Worm (Caenorhabditis elegans) whole organism, midembryonic: ENCODE results near the gene K02E7.4.
"Not testable (repeated sequence)": the region's sequence is repeated elsewhere in the genome, so short reads cannot be mapped to it uniquely, and the experiment has no call there.

Experiments
- T22C8.4 ChIP-seq: fragments of 200-800 bp; sonication (Bioruptor generic); IDR thresholded peaks from 2 replicates; pipeline ENCODE4 v1.3.6; 2022; ENCODE audit warnings: missing genetic modification characterization, missing compliant biosample characterization
- cog-1 ChIP-seq: sonication (generic microtip); optimal IDR thresholded peaks from 2 replicates; lab custom pipeline; 2016; ENCODE audit warnings: missing genetic modification characterization, missing compliant biosample characterization
- flt-1 ChIP-seq: fragments of 200-800 bp; sonication (Bioruptor generic); IDR thresholded peaks from 2 replicates; pipeline ENCODE4 v1.3.6; 2022; ENCODE audit warnings: missing genetic modification characterization, missing compliant biosample characterization
- klf-2 ChIP-seq: fragments of 200-800 bp; sonication (Bioruptor generic); conservative IDR thresholded peaks from 2 replicates; pipeline ENCODE4 v1.3.6; 2022; ENCODE audit warnings: missing genetic modification reagents, missing genetic modification characterization, missing compliant biosample characterization
- med-1 ChIP-seq: sonication (generic microtip); optimal IDR thresholded peaks from 2 replicates; lab custom pipeline; 2017; ENCODE audit warnings: missing genetic modification characterization, mild to moderate bottlenecking, missing compliant biosample characterization, antibody characterized with exemption, missing genetic modification reagents; ENCODE audit not compliant: insufficient read depth
- ref-1 ChIP-seq: fragments of 200-800 bp; sonication (Bioruptor generic); conservative IDR thresholded peaks from 2 replicates; pipeline ENCODE4 v1.3.6; 2022; ENCODE audit warnings: missing genetic modification reagents, missing genetic modification characterization, missing compliant biosample characterization
- tab-1 ChIP-seq: fragments of 200-800 bp; sonication (Bioruptor generic); IDR thresholded peaks from 2 replicates; pipeline ENCODE4 v1.3.6; 2022; ENCODE audit warnings: missing genetic modification characterization, missing compliant biosample characterization
- ztf-23 ChIP-seq: fragments of 200-800 bp; sonication (Bioruptor generic); IDR thresholded peaks from 2 replicates; pipeline ENCODE4 v1.3.6; 2022; ENCODE audit warnings: missing genetic modification reagents, missing genetic modification characterization, missing compliant biosample characterization
- ztf-29 ChIP-seq: fragments of 200-800 bp; sonication (Bioruptor generic); IDR thresholded peaks from 2 replicates; pipeline ENCODE4 v1.3.6; 2022; ENCODE audit warnings: missing genetic modification reagents, missing genetic modification characterization, missing compliant biosample characterization

K02E7.4 gene

DNA sequence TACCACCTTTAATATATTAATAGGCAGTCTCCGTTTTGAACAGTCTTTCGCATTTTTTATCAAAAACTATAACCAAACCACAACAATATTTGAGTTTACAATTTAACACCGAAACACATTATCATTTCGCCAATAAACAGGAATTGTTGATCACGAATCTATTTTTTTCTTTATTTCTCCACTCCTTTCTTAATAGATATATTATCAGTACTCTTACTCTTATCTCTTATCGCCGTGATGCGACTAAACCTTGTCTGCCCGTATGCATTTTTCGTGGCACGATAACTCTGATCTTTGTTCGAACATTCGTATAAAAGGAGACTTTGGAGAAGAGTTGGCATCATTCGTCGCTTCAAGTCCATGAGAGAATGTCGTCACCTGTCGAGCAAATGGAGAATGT lies 15.4 kb upstream of the K02E7.4 start:
- TF ChIP-seq cog-1 (no peak), ref-1 (GFP tag; lab: Robert Waterston, UW) (no peak), T22C8.4 (no peak), med-1 (GFP tag; lab: Kevin White, UChicago) (no peak), ztf-23 (GFP tag; lab: Robert Waterston, UW) (no peak), flt-1 (GFP tag; lab: Robert Waterston, UW) (no peak), ztf-29 (GFP tag; lab: Robert Waterston, UW) (no peak), tab-1 (GFP tag; lab: Robert Waterston, UW) (no peak), klf-2 (GFP tag; lab: Robert Waterston, UW) (no peak)

DNA sequence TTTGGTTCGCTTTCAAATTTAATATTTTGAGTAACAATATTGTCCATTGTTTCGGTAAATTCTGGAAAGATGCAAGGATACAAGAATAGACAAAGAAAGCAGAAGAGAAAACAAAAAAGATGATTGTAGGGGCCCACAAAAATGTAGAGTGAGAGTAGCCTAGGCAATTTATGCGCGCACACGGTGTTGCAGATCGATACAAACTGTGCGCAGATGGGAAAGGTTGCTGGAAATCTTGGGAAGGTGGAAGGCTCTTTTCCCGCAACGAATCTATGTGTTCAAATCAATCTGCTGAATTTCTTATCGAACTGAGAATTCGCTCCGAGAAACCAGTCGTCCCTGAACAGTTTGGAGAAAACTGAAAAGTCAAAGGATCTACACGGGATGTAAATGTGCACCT lies 11.5 kb upstream of the K02E7.4 start, which contains the start of gene btb-10:
TSS of gene btb-10 (minus strand) at position 101 of the 400 bp plus-strand sequence.
- not testable (repeated sequence) for TF ChIP-seq med-1 (GFP tag; lab: Kevin White, UChicago); klf-2 (GFP tag; lab: Robert Waterston, UW); flt-1 (GFP tag; lab: Robert Waterston, UW)

DNA sequence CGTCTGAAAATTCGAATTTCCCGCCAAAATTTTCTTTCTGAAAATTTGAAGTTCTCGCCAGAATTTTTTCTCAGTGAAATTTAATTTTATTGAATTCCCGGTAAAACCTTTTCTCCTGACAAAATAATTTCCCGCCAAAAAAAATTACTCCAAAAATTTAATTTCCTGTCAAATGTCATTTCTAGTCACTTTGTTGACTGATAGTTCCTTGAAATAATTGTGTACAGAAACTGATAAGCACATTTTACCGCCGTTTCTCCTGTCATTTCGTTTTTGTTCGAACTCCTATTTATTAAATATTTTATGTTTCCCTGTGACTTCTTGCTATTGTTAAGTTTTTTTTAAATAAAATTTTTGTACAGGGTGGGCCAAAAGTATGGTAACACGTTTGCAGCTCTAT lies 8.3 kb upstream of the K02E7.4 start:
- TF ChIP-seq flt-1 (GFP tag; lab: Robert Waterston, UW) (no peak), ref-1 (GFP tag; lab: Robert Waterston, UW) (no peak), med-1 (GFP tag; lab: Kevin White, UChicago) (no peak), ztf-29 (GFP tag; lab: Robert Waterston, UW) (no peak), klf-2 (GFP tag; lab: Robert Waterston, UW) (no peak), ztf-23 (GFP tag; lab: Robert Waterston, UW) (no peak), tab-1 (GFP tag; lab: Robert Waterston, UW) (no peak), cog-1 (no peak), T22C8.4 (no peak)

DNA sequence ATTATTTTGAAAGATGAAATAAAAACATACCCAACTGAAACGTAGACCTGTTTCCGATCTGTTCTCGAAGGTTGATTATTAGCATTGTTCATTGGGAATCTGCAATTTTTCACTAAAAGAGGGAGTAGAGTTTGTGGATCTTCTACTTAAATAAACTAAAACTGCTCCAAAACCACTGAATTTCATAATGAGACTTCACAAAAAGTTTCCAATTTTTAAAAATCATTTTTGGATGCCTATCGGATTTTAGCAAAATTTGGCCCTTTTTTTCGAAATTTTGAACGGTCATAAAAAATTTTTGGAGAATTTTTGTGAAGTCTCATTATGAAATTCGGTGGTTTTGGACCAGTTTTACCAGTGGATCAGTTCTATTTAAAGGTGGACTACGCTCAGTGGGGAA lies 5.3 kb upstream of the K02E7.4 start, which contains the start of gene K02E7.10:
TSS of gene K02E7.10 (minus strand) at position 101 of the 400 bp plus-strand sequence.
- TF ChIP-seq flt-1 (GFP tag; lab: Robert Waterston, UW) (no peak), tab-1 (GFP tag; lab: Robert Waterston, UW) (no peak), klf-2 (GFP tag; lab: Robert Waterston, UW) (no peak), ref-1 (GFP tag; lab: Robert Waterston, UW) (no peak), cog-1 (no peak), med-1 (GFP tag; lab: Kevin White, UChicago) (no peak), T22C8.4 (no peak), ztf-29 (GFP tag; lab: Robert Waterston, UW) (no peak), ztf-23 (GFP tag; lab: Robert Waterston, UW) (no peak)

DNA sequence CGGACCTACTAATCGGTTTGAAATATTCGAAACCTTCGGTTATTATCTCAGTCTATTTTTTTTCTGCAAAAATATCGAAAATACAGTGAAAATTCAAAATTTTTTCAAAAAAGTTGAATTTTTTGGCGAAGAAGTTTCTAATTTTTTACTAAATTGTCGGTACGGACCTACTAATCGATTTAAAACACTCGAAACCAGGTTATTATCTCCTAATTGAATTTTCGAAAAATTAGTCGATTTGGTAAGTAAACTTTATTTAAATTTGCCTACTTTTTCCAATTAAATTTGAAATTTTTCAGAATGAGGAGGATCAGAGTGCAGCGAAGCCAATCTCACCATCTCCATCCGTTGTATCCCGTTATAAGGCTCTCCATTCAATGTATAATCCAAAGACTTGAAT lies 1.3 kb upstream of the K02E7.4 start, which contains the start of gene K02E7.12:
TSS of gene K02E7.12 (plus strand) at position 301 of the 400 bp plus-strand sequence.
- TF ChIP-seq klf-2 (GFP tag; lab: Robert Waterston, UW) (no peak), T22C8.4 (no peak), ztf-23 (GFP tag; lab: Robert Waterston, UW) (no peak), med-1 (GFP tag; lab: Kevin White, UChicago) (no peak), tab-1 (GFP tag; lab: Robert Waterston, UW) (no peak), flt-1 (GFP tag; lab: Robert Waterston, UW) (no peak), ref-1 (GFP tag; lab: Robert Waterston, UW) (no peak), ztf-29 (GFP tag; lab: Robert Waterston, UW) (no peak), cog-1 (no peak)

DNA sequence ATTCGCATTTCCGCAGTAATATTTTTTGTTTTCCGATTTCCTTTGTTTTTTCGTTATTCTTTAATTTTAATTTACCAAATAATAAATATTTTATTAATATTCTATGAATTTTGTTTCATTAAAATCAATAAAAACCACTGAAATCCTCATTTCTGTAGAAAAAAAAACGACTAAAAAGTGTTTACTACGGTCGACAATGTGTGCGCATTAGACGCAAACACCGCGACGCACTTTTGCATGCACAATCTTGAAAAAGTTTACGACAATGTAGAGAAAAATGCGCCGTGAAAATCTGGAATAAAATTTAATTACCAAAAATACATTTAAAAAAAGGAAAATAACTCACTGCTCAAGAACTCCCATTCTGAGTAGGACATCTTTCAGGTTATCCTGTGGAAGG lies 774 bp upstream of the K02E7.4 start:
- no peak for TF ChIP-seq ztf-29 (GFP tag; lab: Robert Waterston, UW)
- TF ChIP-seq cog-1 = no peak
- no peak for TF ChIP-seq ref-1 (GFP tag; lab: Robert Waterston, UW)
- TF ChIP-seq klf-2 (GFP tag; lab: Robert Waterston, UW) = no peak
- no peak for TF ChIP-seq med-1 (GFP tag; lab: Kevin White, UChicago)
- no peak for TF ChIP-seq T22C8.4

DNA sequence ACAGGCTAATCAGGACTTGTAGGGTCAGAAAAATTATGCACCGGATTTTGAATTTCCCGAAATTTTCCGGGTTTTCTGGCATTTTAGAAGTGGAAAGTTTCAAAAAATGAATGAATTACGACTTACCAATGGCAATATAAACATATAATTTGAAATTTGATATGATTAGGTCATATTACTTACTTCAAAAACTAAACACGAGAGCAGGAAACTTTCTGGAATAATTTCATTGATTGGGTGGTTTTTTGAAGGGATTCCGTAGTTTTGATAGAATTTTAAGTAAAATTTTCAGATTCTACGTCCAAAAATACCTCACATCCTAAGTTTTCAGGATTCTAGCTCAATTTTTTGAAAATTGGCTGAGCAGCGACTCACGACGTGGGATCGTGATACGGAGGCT lies 3.2 kb downstream of the K02E7.4 start, which contains the start of gene K02E7.11:
TSS of gene K02E7.11 (minus strand) at position 101 of the 400 bp plus-strand sequence.
- no peak for TF ChIP-seq cog-1
- TF ChIP-seq tab-1 (GFP tag; lab: Robert Waterston, UW) = no peak
- TF ChIP-seq T22C8.4 = no peak
- TF ChIP-seq ztf-29 (GFP tag; lab: Robert Waterston, UW) = no peak
- no peak for TF ChIP-seq ref-1 (GFP tag; lab: Robert Waterston, UW)
- TF ChIP-seq med-1 (GFP tag; lab: Kevin White, UChicago) = no peak
- no peak for TF ChIP-seq ztf-23 (GFP tag; lab: Robert Waterston, UW)
- TF ChIP-seq klf-2 (GFP tag; lab: Robert Waterston, UW) = no peak
- no peak for TF ChIP-seq flt-1 (GFP tag; lab: Robert Waterston, UW)

DNA sequence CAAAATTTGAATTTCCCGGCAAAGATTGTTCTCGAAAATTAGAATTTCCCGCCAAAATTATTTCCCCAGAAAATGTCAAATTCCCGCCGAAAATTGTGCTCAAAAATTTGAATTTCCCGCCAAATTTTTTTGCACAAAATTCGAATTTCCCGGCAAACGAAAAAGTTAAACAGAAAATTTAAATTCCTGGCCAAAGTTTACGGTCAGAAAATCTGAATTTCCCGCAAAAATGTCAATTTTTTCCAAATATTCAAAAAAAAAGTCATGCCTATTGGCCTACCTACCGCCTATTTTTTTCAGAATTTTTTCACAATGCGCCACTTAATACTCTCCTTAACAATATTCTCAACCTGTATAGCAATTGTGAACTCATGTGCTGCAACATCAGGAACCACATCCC lies 10.7 kb downstream of the K02E7.4 start, which contains the start of gene K02E7.1:
TSS of gene K02E7.1 (plus strand) at position 301 of the 400 bp plus-strand sequence.
- TF ChIP-seq ref-1 (GFP tag; lab: Robert Waterston, UW) (no peak), klf-2 (GFP tag; lab: Robert Waterston, UW) (no peak)

DNA sequence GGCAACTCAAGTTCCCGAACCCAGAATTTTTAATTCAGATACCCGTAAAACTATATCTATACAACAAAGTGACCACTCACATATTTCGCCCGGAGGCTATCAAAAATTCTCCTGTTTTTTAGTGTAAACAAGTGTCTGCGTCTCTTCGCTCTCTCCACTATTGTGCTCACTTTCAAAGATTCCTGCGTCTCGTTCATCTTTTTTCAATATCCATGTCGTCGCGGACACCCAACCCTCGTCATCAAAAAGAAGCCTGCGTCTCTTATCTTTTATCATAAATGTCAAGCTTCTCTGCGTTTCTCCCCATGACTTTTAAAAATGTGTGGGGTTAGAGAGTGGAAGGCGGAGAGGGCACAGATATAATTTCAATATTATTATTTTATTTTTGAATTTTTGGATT lies 12.7 kb downstream of the K02E7.4 start:
- no peak for TF ChIP-seq med-1 (GFP tag; lab: Kevin White, UChicago)
- peak; percentile 39 for TF ChIP-seq cog-1
- no peak for TF ChIP-seq ref-1 (GFP tag; lab: Robert Waterston, UW)
- TF ChIP-seq klf-2 (GFP tag; lab: Robert Waterston, UW) = no peak
- TF ChIP-seq ztf-23 (GFP tag; lab: Robert Waterston, UW) = no peak

DNA sequence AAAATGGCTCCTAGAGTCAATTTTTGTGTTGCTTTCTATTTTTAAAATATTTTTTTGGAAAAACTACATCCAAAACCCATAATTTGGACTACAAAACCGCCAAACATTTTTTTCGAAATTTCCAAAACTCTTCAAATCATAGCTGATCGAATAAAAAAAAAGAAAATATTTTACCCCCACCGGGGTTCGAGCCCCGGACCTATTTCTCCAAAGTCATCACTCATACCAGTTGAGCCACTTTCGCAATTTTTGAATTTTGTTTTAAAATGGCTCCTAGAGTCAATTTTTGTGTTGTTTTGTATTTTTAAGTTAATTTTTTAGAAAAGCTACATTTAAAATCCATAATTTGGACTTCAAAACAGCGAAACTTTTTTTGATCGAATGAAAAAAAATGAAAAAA lies 13.3 kb downstream of the K02E7.4 start:
- no peak for TF ChIP-seq tab-1 (GFP tag; lab: Robert Waterston, UW)
- no peak for TF ChIP-seq flt-1 (GFP tag; lab: Robert Waterston, UW)
- TF ChIP-seq klf-2 (GFP tag; lab: Robert Waterston, UW) = no peak
- TF ChIP-seq T22C8.4 = no peak
- no peak for TF ChIP-seq med-1 (GFP tag; lab: Kevin White, UChicago)
- no peak for TF ChIP-seq ref-1 (GFP tag; lab: Robert Waterston, UW)
- no peak for TF ChIP-seq ztf-23 (GFP tag; lab: Robert Waterston, UW)
- TF ChIP-seq cog-1 = no peak
- no peak for TF ChIP-seq ztf-29 (GFP tag; lab: Robert Waterston, UW)
